Worm (Caenorhabditis elegans): ENCODE data around the gene txt-5.
A peak's percentile ranks its signal among the peaks of the same experiment; 100 is the strongest.

Gene txt-5

DNA sequence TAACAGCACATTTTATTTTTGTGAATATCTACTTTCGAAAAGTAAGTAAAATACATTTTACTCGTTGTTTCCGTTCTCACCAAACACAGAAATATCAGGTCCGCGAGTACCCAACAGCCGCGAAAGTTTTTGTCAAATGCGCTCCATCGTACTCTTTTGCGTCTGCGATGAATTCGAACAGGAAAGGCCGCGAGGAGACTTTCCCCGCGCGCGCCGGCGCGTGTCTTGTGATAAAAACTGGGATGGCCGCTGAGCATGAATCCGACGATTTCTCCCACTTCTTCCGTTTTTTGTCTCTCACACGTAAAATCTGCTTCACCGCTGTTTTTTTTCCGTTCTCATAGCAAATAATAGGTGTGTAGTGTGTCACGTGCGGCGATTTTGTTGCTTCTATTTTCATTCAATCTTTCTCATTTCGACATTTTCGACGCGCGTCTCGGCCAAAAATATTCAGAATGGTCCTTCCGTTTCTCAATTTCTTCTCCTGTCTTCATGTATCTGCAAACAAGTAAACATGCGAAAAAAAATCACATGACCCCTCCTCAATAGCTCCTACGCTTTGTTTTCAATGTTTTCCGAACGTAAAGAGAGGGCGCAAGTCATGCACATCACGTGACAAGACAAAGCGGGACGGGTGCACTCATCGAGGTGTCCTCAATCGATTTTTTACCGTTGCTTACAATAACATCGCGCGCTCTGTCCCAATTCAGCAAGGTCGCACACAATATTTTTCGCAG, 32.7 kb downstream of the txt-5 start, which contains the start of gene uvs-1:
Gene uvs-1, minus strand, starts transcription at position 145 of the 737 bp plus-strand sequence.
- TF ChIP-seq crh-2 (tag; optimal IDR thresholded peaks at IDR 0.05), result peak; percentile 29
- no peak for TF ChIP-seq zag-1 (tag; optimal IDR thresholded peaks at IDR 0.05)
- peak in 1 of 2 experiments; percentile 19 for TF ChIP-seq lsy-2 (tag; optimal IDR thresholded peaks at IDR 0.05)
- no peak for TF ChIP-seq lin-11 (tag; optimal IDR thresholded peaks at IDR 0.05)
- no peak for TF ChIP-seq lin-39 (tag; optimal IDR thresholded peaks at IDR 0.05)
- TF ChIP-seq fos-1 (tag; optimal IDR thresholded peaks at IDR 0.05), result peak; percentile 45
- no peak for TF ChIP-seq ztf-1 (GFP tag; conservative IDR thresholded peaks at IDR 0.05)
- TF ChIP-seq gmeb-1 (tag; optimal IDR thresholded peaks at IDR 0.05), result peak; percentile 6
- TF ChIP-seq elt-3 (tag; optimal IDR thresholded peaks at IDR 0.05), result no peak
- TF ChIP-seq sma-9 (GFP tag; optimal IDR thresholded peaks at IDR 0.05), result peak; percentile 18
- no peak for TF ChIP-seq sma-9 (tag; optimal IDR thresholded peaks at IDR 0.05)
- peak; percentile 68 for TF ChIP-seq C34F6.9 (tag; optimal IDR thresholded peaks at IDR 0.05)
- peak; percentile 37 for TF ChIP-seq sma-3 (GFP tag; optimal IDR thresholded peaks at IDR 0.05)
- peak; percentile 23 for TF ChIP-seq nhr-25 (tag; optimal IDR thresholded peaks at IDR 0.05)
- TF ChIP-seq nhr-129 (tag; optimal IDR thresholded peaks at IDR 0.05), result peak; percentile 73
- no peak for TF ChIP-seq nhr-11 (tag; optimal IDR thresholded peaks at IDR 0.05)
- no peak for TF ChIP-seq mbf-1 (tag; optimal IDR thresholded peaks at IDR 0.05)
- no peak for TF ChIP-seq lin-13 (GFP tag; optimal IDR thresholded peaks at IDR 0.05)
- TF ChIP-seq alr-1 (tag; optimal IDR thresholded peaks at IDR 0.05), result no peak
- no peak for TF ChIP-seq ZK546.5 (tag; optimal IDR thresholded peaks at IDR 0.05)
- no peak for TF ChIP-seq nhr-23 (tag; optimal IDR thresholded peaks at IDR 0.05)
- no peak for TF ChIP-seq aly-2 (tag; optimal IDR thresholded peaks at IDR 0.05)
- peak; percentile 69 for TF ChIP-seq unc-55 (GFP tag; optimal IDR thresholded peaks at IDR 0.05)

DNA sequence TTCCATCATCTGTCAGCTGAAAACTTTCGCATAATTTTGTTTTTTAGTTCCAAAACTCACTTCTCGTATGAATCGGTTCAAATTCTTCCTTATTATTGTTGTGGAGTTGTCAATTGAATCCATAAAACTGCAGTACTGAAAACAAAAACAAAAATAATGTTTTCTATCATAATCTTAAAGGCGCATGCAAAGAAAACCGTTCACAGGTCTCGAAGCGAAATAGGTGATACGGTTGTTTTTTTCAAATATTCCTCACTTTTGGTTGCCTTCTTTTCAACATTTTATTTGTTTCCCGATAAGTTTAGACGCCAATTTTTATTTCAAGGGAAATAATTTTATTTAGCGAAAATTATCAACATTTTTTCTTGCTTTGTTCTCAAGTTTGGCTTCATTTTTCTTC, 33.4 kb downstream of the txt-5 start:
- TF ChIP-seq F13H6.1 (tag; optimal IDR thresholded peaks at IDR 0.05) (no peak), ceh-16 (tag; optimal IDR thresholded peaks at IDR 0.05) (no peak), egl-27 (tag; optimal IDR thresholded peaks at IDR 0.05) (no peak), nhr-129 (tag; optimal IDR thresholded peaks at IDR 0.05) (no peak), alr-1 (tag; optimal IDR thresholded peaks at IDR 0.05) (no peak), elt-3 (tag; optimal IDR thresholded peaks at IDR 0.05) (no peak), peb-1 (tag; optimal IDR thresholded peaks at IDR 0.05) (no peak)

DNA sequence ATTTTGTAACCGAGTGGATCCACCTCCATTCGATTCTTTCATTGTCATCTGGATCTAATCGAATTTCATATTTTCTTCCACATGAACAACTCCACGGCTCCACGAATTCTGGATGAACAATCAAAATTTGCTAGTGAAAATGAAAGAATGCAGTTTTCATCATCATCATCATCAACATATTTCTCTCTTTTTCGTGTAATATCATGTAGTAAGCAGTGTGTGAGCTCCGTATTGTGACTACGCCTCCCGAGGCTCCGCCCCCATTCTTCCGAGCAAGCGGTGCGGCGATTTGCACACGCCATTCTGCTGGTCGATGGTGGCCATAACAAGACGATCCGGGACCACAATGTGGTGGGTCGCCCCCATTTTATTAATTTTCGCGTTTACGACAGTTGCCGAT, 38.9 kb downstream of the txt-5 start, which contains the start of gene ZK742.7:
Gene ZK742.7, plus strand, starts transcription at position 301 of the 400 bp plus-strand sequence.
- TF ChIP-seq nhr-11 (tag; optimal IDR thresholded peaks at IDR 0.05) (no peak), mbf-1 (tag; optimal IDR thresholded peaks at IDR 0.05) (no peak), alr-1 (tag; optimal IDR thresholded peaks at IDR 0.05) (no peak), F13H6.1 (tag; optimal IDR thresholded peaks at IDR 0.05) (no peak), nhr-12 (tag; optimal IDR thresholded peaks at IDR 0.05) (no peak), nhr-77 (tag; optimal IDR thresholded peaks at IDR 0.05) (no peak), nhr-237 (tag; optimal IDR thresholded peaks at IDR 0.05) (no peak), mdl-1 (tag; optimal IDR thresholded peaks at IDR 0.05) (no peak), nhr-10 (tag; optimal IDR thresholded peaks at IDR 0.05) (no peak), skn-1 (tag; optimal IDR thresholded peaks at IDR 0.05) (no peak)

DNA sequence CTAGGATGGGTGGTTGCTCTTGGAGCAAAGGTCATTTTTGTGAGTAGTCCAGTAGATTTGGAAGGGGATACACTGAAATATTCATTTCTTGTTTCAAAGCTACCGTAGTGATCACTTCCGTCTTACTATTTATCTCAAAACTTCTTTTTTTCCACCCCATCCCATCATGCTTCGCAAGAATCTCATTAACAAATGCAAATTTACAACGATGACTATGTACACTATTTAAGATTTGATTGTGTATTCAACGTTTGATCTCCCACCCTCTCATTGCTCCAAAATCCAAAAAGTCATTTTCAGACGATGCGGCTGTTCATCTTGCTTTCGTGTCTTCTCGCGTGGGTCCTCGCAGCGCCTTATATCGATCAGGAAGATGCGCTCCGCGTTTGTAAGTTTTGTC, 43.9 kb downstream of the txt-5 start, which contains the start of gene flp-21:
Gene flp-21, plus strand, starts transcription at position 301 of the 400 bp plus-strand sequence.
- TF ChIP-seq alr-1 (tag; optimal IDR thresholded peaks at IDR 0.05) (no peak), elt-3 (tag; optimal IDR thresholded peaks at IDR 0.05) (no peak), lin-13 (GFP tag; optimal IDR thresholded peaks at IDR 0.05) (no peak), ztf-4 (tag; optimal IDR thresholded peaks at IDR 0.05) (no peak), unc-39 (tag; optimal IDR thresholded peaks at IDR 0.05) (no peak), crh-2 (tag; optimal IDR thresholded peaks at IDR 0.05) (no peak), ceh-82 (tag; optimal IDR thresholded peaks at IDR 0.05) (no peak), sem-4 (tag; optimal IDR thresholded peaks at IDR 0.05) (no peak), nhr-77 (tag; optimal IDR thresholded peaks at IDR 0.05) (no peak), ceh-16 (tag; optimal IDR thresholded peaks at IDR 0.05) (no peak), sma-9 (GFP tag; optimal IDR thresholded peaks at IDR 0.05) (no peak), sma-9 (tag; optimal IDR thresholded peaks at IDR 0.05) (no peak), mab-5 (tag; optimal IDR thresholded peaks at IDR 0.05) (no peak), dmd-4 (tag; optimal IDR thresholded peaks at IDR 0.05) (no peak), snpc-4 (tag; optimal IDR thresholded peaks at IDR 0.05) (no peak), nhr-237 (tag; optimal IDR thresholded peaks at IDR 0.05) (no peak), lsy-2 (tag; optimal IDR thresholded peaks at IDR 0.05) (no peak), nhr-10 (tag; optimal IDR thresholded peaks at IDR 0.05) (no peak), mdl-1 (tag; optimal IDR thresholded peaks at IDR 0.05) (no peak), sma-3 (GFP tag; optimal IDR thresholded peaks at IDR 0.05) (no peak)

Data from whole organism, L2 larva.